Worm (Caenorhabditis elegans) whole organism, L2 larva: ENCODE data around the gene H10D18.5.

Experiments
- ama-1 ChIP-seq: fragments of 150-350 bp; optimal IDR thresholded peaks from 2 replicates; lab custom pipeline; 2018; ENCODE audit warnings: inconsistent platforms
- nhr-11 ChIP-seq: fragments of 150-350 bp; optimal IDR thresholded peaks from 2 replicates; lab custom pipeline; 2014; ENCODE audit warnings: missing biosample characterization, missing genetic modification characterization
- nhr-6 ChIP-seq: fragments of 150-350 bp; optimal IDR thresholded peaks from 2 replicates; lab custom pipeline; 2014; ENCODE audit warnings: missing biosample characterization, missing genetic modification characterization
- unc-55 ChIP-seq: fragments of 150-350 bp; sonication (generic microtip); optimal IDR thresholded peaks from 3 replicates; lab custom pipeline; 2014; ENCODE audit warnings: missing biosample characterization, missing genetic modification reagents, missing genetic modification characterization

DNA sequence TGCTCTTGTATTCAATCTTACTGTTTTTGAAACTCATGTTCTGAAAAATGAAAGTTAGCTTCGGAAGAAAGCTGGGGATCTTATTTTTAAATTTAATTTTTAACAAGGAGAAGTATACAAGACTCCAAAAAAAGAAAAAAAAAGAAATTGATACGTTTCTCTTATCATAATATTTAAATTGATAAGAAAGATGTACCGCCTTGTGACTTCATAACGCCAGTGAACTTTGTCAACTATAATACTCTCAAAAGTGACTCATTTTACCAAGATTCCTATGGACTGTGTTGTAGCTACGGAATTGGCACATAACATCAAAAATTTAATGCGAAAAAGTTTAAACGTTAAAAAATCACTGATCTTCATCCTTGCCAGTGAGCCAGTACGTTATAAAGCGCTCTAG lies 20.2 kb upstream of the H10D18.5 start:
- no peak for TF ChIP-seq ama-1 (lab: Kevin White, UChicago)
- TF ChIP-seq nhr-11 (tag; lab: Kevin White, UChicago) = no peak
- TF ChIP-seq unc-55 = no peak
- no peak for TF ChIP-seq nhr-6 (tag; lab: Kevin White, UChicago)
